Worm (Caenorhabditis elegans): ENCODE data around the gene W09G12.7.

The W09G12.7 gene

DNA sequence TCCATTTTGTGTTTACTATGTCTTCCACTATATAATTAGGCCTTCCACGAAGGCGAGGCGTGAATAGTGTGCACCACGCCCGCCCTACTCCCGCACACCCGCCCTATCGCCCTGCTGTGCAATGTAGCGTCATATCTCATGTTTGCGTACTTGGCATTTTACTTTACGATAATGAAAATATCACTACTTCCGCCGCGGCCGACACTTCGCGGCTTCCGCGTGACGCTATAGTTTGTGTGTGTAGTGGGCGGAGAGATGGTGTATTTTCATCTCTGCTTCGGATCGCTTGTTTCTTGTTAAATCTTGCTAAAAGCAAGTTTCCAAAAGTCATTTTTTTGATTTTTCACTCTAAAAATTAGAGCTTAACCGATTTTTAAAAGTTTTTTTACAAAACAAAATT lies 31.6 kb downstream of the W09G12.7 start:
- TF ChIP-seq mdt-29 (GFP tag; IDR thresholded peaks at IDR 0.05) (no peak), lim-7 (GFP tag; IDR thresholded peaks at IDR 0.05) (0 out of 2 replicates have a peak, but pooled peaks have one; percentile 17), Y48G9A.11 (GFP tag; IDR thresholded peaks at IDR 0.05) (0 out of 2 replicates have a peak, but pooled peaks have one; percentile 44)

DNA sequence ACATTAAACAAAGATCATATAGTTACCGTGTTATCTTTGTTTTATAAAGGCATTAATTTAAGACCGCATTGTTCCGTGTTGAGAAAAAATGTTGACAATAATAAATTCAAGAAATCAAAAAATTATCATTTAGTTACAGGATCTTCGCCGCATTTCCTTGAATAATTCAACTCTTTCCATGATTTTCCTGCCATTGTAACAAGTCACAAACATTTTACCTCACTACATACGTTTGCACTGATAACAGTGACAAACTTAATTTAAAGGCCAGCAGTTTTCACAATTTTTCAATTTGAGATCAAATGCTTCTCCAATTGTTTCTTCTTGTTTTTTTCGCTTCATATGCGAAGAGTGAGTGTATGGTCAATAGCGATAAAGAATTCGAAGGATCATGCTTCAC lies 32.1 kb downstream of the W09G12.7 start, which contains the start of gene clec-169:
Gene clec-169 (plus strand): TSS at position 301 of the 400 bp plus-strand sequence.
- TF ChIP-seq zfp-3 (GFP tag; conservative IDR thresholded peaks at IDR 0.05) (no peak), dmd-6 (GFP tag; IDR thresholded peaks at IDR 0.05) (0 out of 2 replicates have a peak, but pooled peaks have one; percentile 25), pqm-1 (tag; optimal IDR thresholded peaks at IDR 0.05) (peak; percentile 25), nhr-28 (tag; optimal IDR thresholded peaks at IDR 0.05) (peak; percentile 20), unc-62 (GFP tag; optimal IDR thresholded peaks at IDR 0.05 in 1 of 2) (peak in 1 of 2 experiments; percentile 15), unc-62 (tag; optimal IDR thresholded peaks at IDR 0.05) (no peak)

DNA sequence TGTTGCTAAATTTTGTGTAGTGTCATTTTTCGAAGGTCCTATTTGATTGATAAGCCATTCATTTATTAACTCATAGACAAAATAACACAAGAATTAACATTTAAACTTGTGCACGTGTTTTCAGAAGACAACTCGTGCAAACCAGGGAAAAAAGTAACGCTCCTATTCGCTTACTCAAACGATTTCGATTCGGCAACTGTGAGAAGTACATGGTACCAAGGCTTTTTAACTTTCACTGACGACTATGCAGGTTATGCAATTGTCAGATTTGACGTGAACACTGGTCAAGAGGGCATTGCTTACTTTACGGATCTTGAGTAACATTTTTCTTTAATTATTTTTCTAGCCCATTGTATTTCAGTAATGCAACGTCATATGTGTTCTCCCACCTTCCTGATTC lies 33.0 kb downstream of the W09G12.7 start:
- TF ChIP-seq unc-62 (GFP tag; optimal IDR thresholded peaks at IDR 0.05 in 1 of 2) (peak in 1 of 2 experiments; percentile 97), unc-62 (tag; optimal IDR thresholded peaks at IDR 0.05) (no peak), dmd-8 (GFP tag; IDR thresholded peaks at IDR 0.05) (no peak)

DNA sequence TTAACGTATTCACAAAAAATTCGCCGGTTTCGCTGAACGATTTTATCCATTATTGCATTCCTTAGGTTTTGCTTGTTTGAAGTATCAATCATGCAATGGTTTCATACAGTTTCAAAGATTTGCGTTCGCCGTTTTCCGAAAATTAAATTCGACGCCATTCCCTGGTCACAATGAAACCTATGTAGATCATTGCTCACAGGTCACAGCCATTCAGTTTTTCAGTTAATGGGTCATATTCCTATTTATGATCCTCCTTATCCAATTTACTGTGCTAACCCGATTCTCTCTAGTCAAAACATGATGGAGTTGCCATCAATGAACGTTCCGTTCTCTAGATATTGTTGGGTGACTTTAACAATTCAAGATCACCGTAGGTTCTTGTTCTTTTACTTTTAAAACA lies 36.0 kb downstream of the W09G12.7 start, which contains the start of gene F38A1.13:
Gene F38A1.13 (plus strand): TSS at position 301 of the 400 bp plus-strand sequence.
- TF ChIP-seq vab-7 (GFP tag; IDR thresholded peaks at IDR 0.05) (no peak), daf-19 (GFP tag; conservative IDR thresholded peaks at IDR 0.05) (no peak), lin-1 (GFP tag; IDR thresholded peaks at IDR 0.05) (no peak), Y5F2A.4 (GFP tag; optimal IDR thresholded peaks at IDR 0.05) (no peak)

DNA sequence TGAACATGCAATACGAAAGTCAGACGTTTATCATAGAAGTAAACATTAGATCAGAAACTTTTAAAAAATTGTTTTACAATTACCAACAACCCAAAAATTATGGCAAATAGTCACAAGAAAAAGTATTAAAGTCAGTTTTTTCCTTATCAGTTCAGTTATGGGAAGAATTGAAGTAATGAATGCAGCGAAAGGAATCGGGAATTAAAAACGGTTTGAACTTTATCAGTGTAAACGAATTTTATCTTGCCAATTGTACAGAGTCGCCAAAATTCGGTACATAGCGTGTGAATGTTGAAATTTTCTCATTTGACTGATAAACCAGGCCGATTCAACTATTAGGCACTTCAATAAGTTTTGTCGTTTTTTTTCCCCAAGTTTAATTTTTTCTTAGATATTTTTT lies 37.3 kb downstream of the W09G12.7 start:
- TF ChIP-seq dve-1 (tag; optimal IDR thresholded peaks at IDR 0.05; ENCODE audit: insufficient read depth) = peak; percentile 67
- peak; percentile 73 for TF ChIP-seq nhr-77 (tag; optimal IDR thresholded peaks at IDR 0.05)
- peak; percentile 98 for TF ChIP-seq pqm-1 (tag; optimal IDR thresholded peaks at IDR 0.05)
- 0 out of 2 replicates have a peak, but pooled peaks have one; percentile 11 for TF ChIP-seq lin-1 (GFP tag; IDR thresholded peaks at IDR 0.05)
- peak; percentile 63 for TF ChIP-seq hlh-11 (tag; optimal IDR thresholded peaks at IDR 0.05)
- peak; percentile 78 for TF ChIP-seq nhr-28 (tag; optimal IDR thresholded peaks at IDR 0.05)
- no peak for TF ChIP-seq unc-130 (GFP tag; optimal IDR thresholded peaks at IDR 0.05)
- no peak for TF ChIP-seq jun-1 (tag; optimal IDR thresholded peaks at IDR 0.05)
- TF ChIP-seq dmd-6 (GFP tag; IDR thresholded peaks at IDR 0.05) = peak; percentile 85
- no peak for TF ChIP-seq daf-16 (GFP tag; optimal IDR thresholded peaks at IDR 0.05)
- peak; percentile 71 for TF ChIP-seq daf-16 (tag; optimal IDR thresholded peaks at IDR 0.05)
- TF ChIP-seq nhr-42 (GFP tag; IDR thresholded peaks at IDR 0.05) = no peak
- peak; percentile 68 for TF ChIP-seq php-3 (GFP tag; IDR thresholded peaks at IDR 0.05)

DNA sequence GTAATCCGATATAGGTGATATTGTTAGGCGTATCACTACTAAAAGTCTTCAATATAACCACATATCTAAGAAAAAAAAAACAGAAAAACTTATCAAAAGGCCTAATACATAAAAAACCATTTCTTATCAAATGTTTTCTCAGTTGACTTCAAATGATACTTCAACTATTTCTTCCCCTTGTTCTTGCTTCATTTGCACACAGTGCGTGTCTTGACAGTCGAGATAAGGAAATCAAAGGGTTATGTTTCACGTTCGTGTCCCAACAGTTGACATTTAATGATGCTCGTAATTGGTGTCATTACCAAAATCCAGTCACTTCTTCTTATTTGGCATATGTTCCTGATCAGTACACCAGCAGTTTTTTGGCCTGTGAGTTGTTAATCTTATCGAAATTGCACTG lies 37.8 kb downstream of the W09G12.7 start, which contains the start of gene clec-170:
Gene clec-170 (plus strand): TSS at position 143 of the 400 bp plus-strand sequence.
- TF ChIP-seq pqm-1 (tag; optimal IDR thresholded peaks at IDR 0.05) (peak; percentile 81), dmd-6 (GFP tag; IDR thresholded peaks at IDR 0.05) (peak; percentile 58), dpl-1 (GFP tag; optimal IDR thresholded peaks at IDR 0.05) (no peak), nhr-28 (tag; optimal IDR thresholded peaks at IDR 0.05) (peak; percentile 56), ztf-11 (tag; optimal IDR thresholded peaks at IDR 0.05) (no peak)

DNA sequence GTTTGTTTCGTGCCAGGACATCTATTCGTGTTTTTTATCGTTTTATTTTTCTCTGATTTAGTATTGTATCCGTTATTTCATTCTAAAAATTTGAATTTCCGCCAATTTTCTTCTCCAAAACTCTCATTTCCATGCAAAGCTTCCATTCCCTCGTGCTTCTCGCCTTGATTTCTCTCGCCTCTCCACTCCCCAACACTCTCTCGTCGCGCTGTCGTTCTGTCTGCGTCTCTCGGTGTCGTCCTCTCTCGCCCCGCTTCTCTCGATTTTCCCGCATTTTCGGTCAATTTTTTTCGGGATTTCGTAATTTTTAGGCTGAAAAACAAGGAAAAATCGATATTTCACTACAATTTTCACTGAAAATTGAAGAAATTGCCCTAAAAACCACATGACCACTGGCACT lies 45.7 kb downstream of the W09G12.7 start, which contains the start of gene C09E9.1:
Gene C09E9.1 (plus strand): TSS at position 286 of the 400 bp plus-strand sequence.
- no peak for TF ChIP-seq ztf-11 (tag; optimal IDR thresholded peaks at IDR 0.05)
- peak; percentile 63 for TF ChIP-seq mep-1 (tag; optimal IDR thresholded peaks at IDR 0.05)
- TF ChIP-seq F37D6.2 (tag; optimal IDR thresholded peaks at IDR 0.05) = no peak
- no peak for TF ChIP-seq lin-29 (GFP tag; IDR thresholded peaks at IDR 0.05)
- peak; percentile 76 for TF ChIP-seq mxl-3 (GFP tag; optimal IDR thresholded peaks at IDR 0.05)
- no peak for TF ChIP-seq pha-4 (GFP tag; IDR thresholded peaks at IDR 0.05)
- no peak for TF ChIP-seq pha-4 (tag; optimal IDR thresholded peaks at IDR 0.05)
- peak; percentile 69 for TF ChIP-seq lin-38 (GFP tag; IDR thresholded peaks at IDR 0.05)
- TF ChIP-seq ceh-32 (tag; optimal IDR thresholded peaks at IDR 0.05; ENCODE audit: poor library complexity) = no peak
- peak; percentile 79 for TF ChIP-seq dpl-1 (GFP tag; optimal IDR thresholded peaks at IDR 0.05)
- peak; percentile 48 for TF ChIP-seq mes-2 (tag; optimal IDR thresholded peaks at IDR 0.05; ENCODE audit: poor library complexity, severe bottlenecking)
- TF ChIP-seq F26F4.8 (GFP tag; conservative IDR thresholded peaks at IDR 0.05) = no peak
- TF ChIP-seq madf-5 (GFP tag; IDR thresholded peaks at IDR 0.05) = no peak
- TF ChIP-seq hlh-30 (tag; optimal IDR thresholded peaks at IDR 0.05; ENCODE audit: insufficient read depth) = peak; percentile 95
- TF ChIP-seq snpc-1.2 (GFP tag; IDR thresholded peaks at IDR 0.05) = no peak
- peak; percentile 75 for TF ChIP-seq hlh-11 (tag; optimal IDR thresholded peaks at IDR 0.05)
- peak; percentile 60 for TF ChIP-seq dmd-6 (GFP tag; IDR thresholded peaks at IDR 0.05)
- peak; percentile 29 for TF ChIP-seq nhr-28 (tag; optimal IDR thresholded peaks at IDR 0.05)
